Fruit fly (Drosophila melanogaster): ENCODE measurements around the gene Sr-CIV.

Sr-CIV gene

DNA sequence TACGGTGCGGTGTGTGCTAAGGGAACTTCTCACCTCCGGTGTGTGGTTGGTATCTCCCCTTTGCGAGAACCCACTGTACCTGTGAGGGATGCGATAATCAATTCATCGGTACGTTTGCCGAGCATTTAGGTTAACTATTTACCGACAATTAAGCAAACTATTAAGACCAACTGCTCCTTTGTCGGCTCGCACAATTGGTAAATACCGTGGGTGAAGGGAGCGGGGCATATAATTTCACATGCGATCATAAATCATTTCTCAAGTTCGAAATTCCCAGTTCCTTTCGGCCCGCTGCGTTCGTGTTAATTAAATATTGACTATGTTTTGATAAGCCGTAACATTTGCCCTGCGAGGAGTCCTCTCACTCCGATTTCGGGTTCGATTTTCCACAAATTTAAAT, 25.0 kb upstream of the Sr-CIV start (continued):
- peak; percentile 11 for TF ChIP-seq CG1603 (tag; optimal IDR thresholded peaks at IDR 0.05)
- TF ChIP-seq CG8765 (GFP tag; IDR thresholded peaks at IDR 0.05), result no peak
- TF ChIP-seq dm (GFP tag; optimal IDR thresholded peaks at IDR 0.05), result no peak
- TF ChIP-seq sisA (GFP tag; IDR thresholded peaks at IDR 0.05), result no peak
- TF ChIP-seq chm (GFP tag; IDR thresholded peaks at IDR 0.05), result no peak
- TF ChIP-seq Oaz (GFP tag; IDR thresholded peaks at IDR 0.05), result no peak
- no peak for TF ChIP-seq CG3838 (GFP tag; optimal IDR thresholded peaks at IDR 0.05)
- TF ChIP-seq HHEX (GFP tag; optimal IDR thresholded peaks at IDR 0.05), result no peak
- TF ChIP-seq ftz-f1 (GFP tag; optimal IDR thresholded peaks at IDR 0.05), result no peak
- TF ChIP-seq CG3407 (GFP tag; optimal IDR thresholded peaks at IDR 0.05), result no peak
- TF ChIP-seq CG15696 (tag; optimal IDR thresholded peaks at IDR 0.05), result peak; percentile 87
- TF ChIP-seq CG2202 (tag; optimal IDR thresholded peaks at IDR 0.05), result peak; percentile 16
- peak; percentile 57 for TF ChIP-seq CG9727 (GFP tag; optimal IDR thresholded peaks at IDR 0.05)
- no peak for TF ChIP-seq Sox100B (GFP tag; optimal IDR thresholded peaks at IDR 0.05)
- TF ChIP-seq her (GFP tag; optimal IDR thresholded peaks at IDR 0.05), result no peak
- no peak for TF ChIP-seq cg (GFP tag; optimal IDR thresholded peaks at IDR 0.05)
- TF ChIP-seq CG17359 (tag; optimal IDR thresholded peaks at IDR 0.05), result no peak
- no peak for TF ChIP-seq CG18476 (GFP tag; optimal IDR thresholded peaks at IDR 0.05)
- no peak for TF ChIP-seq MTF-1 (GFP tag; optimal IDR thresholded peaks at IDR 0.05; ENCODE audit: borderline replicate concordance)
- no peak for TF ChIP-seq crp (GFP tag; optimal IDR thresholded peaks at IDR 0.05)
- TF ChIP-seq Dip3 (GFP tag; optimal IDR thresholded peaks at IDR 0.05), result no peak
- TF ChIP-seq CG9437 (GFP tag; optimal IDR thresholded peaks at IDR 0.05), result no peak
- no peak for TF ChIP-seq CG11504 (tag; optimal IDR thresholded peaks at IDR 0.05)
- TF ChIP-seq sob (GFP tag; IDR thresholded peaks at IDR 0.05), result no peak
- no peak for TF ChIP-seq unc-4 (GFP tag; IDR thresholded peaks at IDR 0.05; ENCODE audit: partially characterized antibody)
- no peak for TF ChIP-seq Camta (GFP tag; optimal IDR thresholded peaks at IDR 0.05)
- TF ChIP-seq CG10431 (GFP tag; optimal IDR thresholded peaks at IDR 0.05), result no peak
- no peak for TF ChIP-seq ab (GFP tag; optimal IDR thresholded peaks at IDR 0.05)
- no peak for TF ChIP-seq CG13624 (GFP tag; optimal IDR thresholded peaks at IDR 0.05)
- TF ChIP-seq Atf6 (GFP tag; IDR thresholded peaks at IDR 0.05), result no peak
- no peak for TF ChIP-seq CG14441 (GFP tag; IDR thresholded peaks at IDR 0.05)
- peak; percentile 8 for TF ChIP-seq CG18262 (tag; optimal IDR thresholded peaks at IDR 0.05)
- TF ChIP-seq Pdp1 (GFP tag; optimal IDR thresholded peaks at IDR 0.05), result peak in 1 of 2 experiments; percentile 1
- no peak for TF ChIP-seq CG8478 (optimal IDR thresholded peaks at IDR 0.05)
- TF ChIP-seq CkIIα-i1 (GFP tag; IDR thresholded peaks at IDR 0.05), result no peak
- TF ChIP-seq CG13894 (tag; optimal IDR thresholded peaks at IDR 0.05), result no peak
- no peak for TF ChIP-seq CG13775 (GFP tag; optimal IDR thresholded peaks at IDR 0.05)
- TF ChIP-seq tx (GFP tag; optimal IDR thresholded peaks at IDR 0.05), result no peak
- TF ChIP-seq zf30C (GFP tag; optimal IDR thresholded peaks at IDR 0.05), result no peak
- TF ChIP-seq CG6175 (GFP tag; IDR thresholded peaks at IDR 0.05), result no peak
- no peak for TF ChIP-seq cato (GFP tag; optimal IDR thresholded peaks at IDR 0.05; ENCODE audit: borderline replicate concordance)
- 0 out of 2 replicates have a peak, but pooled peaks have one; percentile 15 for TF ChIP-seq Xrp1 (GFP tag; IDR thresholded peaks at IDR 0.05)
- TF ChIP-seq CG14710 (tag; optimal IDR thresholded peaks at IDR 0.05), result peak; percentile 20
- TF ChIP-seq klu (GFP tag; IDR thresholded peaks at IDR 0.05), result no peak
- TF ChIP-seq CG9797 (GFP tag; optimal IDR thresholded peaks at IDR 0.05), result no peak
- TF ChIP-seq MBD-R2 (GFP tag; IDR thresholded peaks at IDR 0.05), result no peak
- TF ChIP-seq CG10543 (GFP tag; optimal IDR thresholded peaks at IDR 0.05), result no peak
- TF ChIP-seq p53 (GFP tag; optimal IDR thresholded peaks at IDR 0.05), result no peak
- TF ChIP-seq Rx (GFP tag; IDR thresholded peaks at IDR 0.05), result no peak
- TF ChIP-seq CG32767 (GFP tag; IDR thresholded peaks at IDR 0.05), result no peak
- no peak for TF ChIP-seq CG3995 (GFP tag; optimal IDR thresholded peaks at IDR 0.05)
- peak; percentile 2 for TF ChIP-seq CG1233 (GFP tag; optimal IDR thresholded peaks at IDR 0.05)

All from whole organism, embryonic.